Worm (Caenorhabditis elegans) whole organism, L4 larva: ENCODE data around the gene C47E8.3.

Source experiments
- D1046.2 ChIP-seq: fragments of 200-800 bp; sonication (Bioruptor generic); IDR thresholded peaks from 2 replicates; pipeline ENCODE4 v1.3.6; 2022; ENCODE audit warnings: missing genetic modification characterization, missing compliant biosample characterization
- F26F4.8 ChIP-seq: fragments of 200-800 bp; sonication (Bioruptor generic); conservative IDR thresholded peaks from 2 replicates; pipeline ENCODE4 v1.3.6; 2022; ENCODE audit warnings: missing genetic modification characterization, missing compliant biosample characterization
- F44E2.7 ChIP-seq: fragments of 200-800 bp; sonication (Bioruptor generic); IDR thresholded peaks from 2 replicates; pipeline ENCODE4 v2.1.2; 2022; ENCODE audit warnings: missing genetic modification characterization, missing compliant biosample characterization
- T20F7.1 ChIP-seq: fragments of 200-800 bp; sonication (Bioruptor generic); optimal IDR thresholded peaks from 2 replicates; lab custom pipeline; 2018; ENCODE audit warnings: mild to moderate bottlenecking, missing genetic modification characterization, missing compliant biosample characterization
- T26A8.4 ChIP-seq: fragments of 200-800 bp; sonication (Bioruptor generic); IDR thresholded peaks from 2 replicates; pipeline ENCODE4 v1.3.6; 2022; ENCODE audit warnings: missing genetic modification characterization, missing compliant biosample characterization
- Y105C5A.15 ChIP-seq: fragments of 200-800 bp; sonication (Bioruptor generic); IDR thresholded peaks from 2 replicates; pipeline ENCODE4 v1.3.6; 2022; ENCODE audit warnings: missing genetic modification characterization, missing compliant biosample characterization
- Y48G9A.11 ChIP-seq: fragments of 200-800 bp; sonication (Bioruptor generic); IDR thresholded peaks from 2 replicates; pipeline ENCODE4 v1.3.6; 2022; ENCODE audit warnings: missing genetic modification reagents, missing genetic modification characterization, missing compliant biosample characterization
- ZK337.2 ChIP-seq: fragments of 200-800 bp; sonication (Bioruptor generic); IDR thresholded peaks from 2 replicates; pipeline ENCODE4 v1.3.6; 2022; ENCODE audit warnings: missing genetic modification reagents, missing genetic modification characterization, missing compliant biosample characterization
- ama-1 ChIP-seq: fragments of 150-350 bp; optimal IDR thresholded peaks from 2 replicates; lab custom pipeline; 2014; ENCODE audit warnings: inconsistent platforms, mixed read lengths
- arid-1 ChIP-seq: fragments of 200-800 bp; sonication (Bioruptor generic); conservative IDR thresholded peaks from 2 replicates; pipeline ENCODE4 v1.3.6; 2022; ENCODE audit warnings: missing genetic modification reagents, missing genetic modification characterization, missing compliant biosample characterization
- ceh-20 ChIP-seq: fragments of 200-800 bp; sonication (Bioruptor generic); IDR thresholded peaks from 2 replicates; pipeline ENCODE4 v1.3.6; 2022; ENCODE audit warnings: missing genetic modification reagents, missing genetic modification characterization, missing compliant biosample characterization
- ceh-28 ChIP-seq: fragments of 150-350 bp; optimal IDR thresholded peaks from 2 replicates; lab custom pipeline; 2014; ENCODE audit warnings: missing biosample characterization, missing genetic modification reagents, missing genetic modification characterization
- ceh-44 ChIP-seq: fragments of 200-800 bp; sonication (Bioruptor generic); IDR thresholded peaks from 2 replicates; pipeline ENCODE4 v1.3.6; 2022; ENCODE audit warnings: missing genetic modification reagents, missing genetic modification characterization, missing compliant biosample characterization
- cey-2 ChIP-seq: sonication (generic microtip); optimal IDR thresholded peaks from 3 replicates; lab custom pipeline; 2017; ENCODE audit warnings: missing genetic modification characterization, mild to moderate bottlenecking, missing compliant biosample characterization, antibody characterized with exemption, borderline replicate concordance; ENCODE audit not compliant: insufficient read depth
- ctbp-1 ChIP-seq: fragments of 200-800 bp; sonication (Bioruptor generic); IDR thresholded peaks from 2 replicates; pipeline ENCODE4 v1.3.6; 2022; ENCODE audit warnings: missing genetic modification reagents, missing genetic modification characterization, missing compliant biosample characterization
- daf-8 ChIP-seq: fragments of 200-800 bp; sonication (Bioruptor generic); IDR thresholded peaks from 2 replicates; pipeline ENCODE4 v1.3.6; 2022; ENCODE audit warnings: missing genetic modification characterization, missing compliant biosample characterization
- dmd-8 ChIP-seq: fragments of 200-800 bp; sonication (Bioruptor generic); IDR thresholded peaks from 2 replicates; pipeline ENCODE4 v1.3.6; 2022; ENCODE audit warnings: missing genetic modification characterization, missing compliant biosample characterization
- dpl-1 ChIP-seq: fragments of 150-350 bp; optimal IDR thresholded peaks from 2 replicates; lab custom pipeline; 2014; ENCODE audit warnings: missing biosample characterization, missing genetic modification reagents, missing genetic modification characterization
- fos-1 ChIP-seq: fragments of 150-350 bp; optimal IDR thresholded peaks from 2 replicates; lab custom pipeline; 2014; ENCODE audit warnings: missing biosample characterization, missing genetic modification characterization
- hmg-1.1 ChIP-seq: fragments of 200-800 bp; sonication (Bioruptor generic); IDR thresholded peaks from 2 replicates; pipeline ENCODE4 v1.3.6; 2022; ENCODE audit warnings: missing genetic modification reagents, missing genetic modification characterization, missing compliant biosample characterization
- jun-1 ChIP-seq: fragments of 150-350 bp; optimal IDR thresholded peaks from 2 replicates; lab custom pipeline; 2014; ENCODE audit warnings: missing biosample characterization, missing genetic modification reagents, missing genetic modification characterization
- lim-7 ChIP-seq: fragments of 200-800 bp; sonication (Bioruptor generic); IDR thresholded peaks from 2 replicates; pipeline ENCODE4 v1.3.6; 2022; ENCODE audit warnings: missing genetic modification characterization, missing compliant biosample characterization
- lin-1 ChIP-seq: fragments of 200-800 bp; sonication (Bioruptor generic); IDR thresholded peaks from 2 replicates; pipeline ENCODE4 v1.3.6; 2022; ENCODE audit warnings: missing genetic modification reagents, missing genetic modification characterization, missing compliant biosample characterization
- lin-13 ChIP-seq: fragments of 150-350 bp; optimal IDR thresholded peaks from 2 replicates; lab custom pipeline; 2014; ENCODE audit warnings: missing biosample characterization, missing genetic modification reagents, missing genetic modification characterization
- lir-3 ChIP-seq: sonication (generic microtip); optimal IDR thresholded peaks from 2 replicates; lab custom pipeline; 2016; ENCODE audit warnings: mild to moderate bottlenecking, missing genetic modification characterization, missing compliant biosample characterization
- madf-5 ChIP-seq, 2 experiments: fragments of 200-800 bp; sonication (Bioruptor generic); IDR thresholded peaks; 2 replicates each; pipeline ENCODE4 v1.3.6; 2022; ENCODE audit warnings: missing compliant biosample characterization in 2 of 2, missing genetic modification characterization in 2 of 2
- madf-9 ChIP-seq: fragments of 200-800 bp; sonication (Bioruptor generic); conservative IDR thresholded peaks from 2 replicates; pipeline ENCODE4 v1.3.6; 2022; ENCODE audit warnings: missing genetic modification reagents, missing genetic modification characterization, missing compliant biosample characterization
- mdt-29 ChIP-seq: fragments of 200-800 bp; sonication (Bioruptor generic); IDR thresholded peaks from 2 replicates; pipeline ENCODE4 v1.3.6; 2022; ENCODE audit warnings: missing genetic modification reagents, missing genetic modification characterization, missing compliant biosample characterization
- mep-1 ChIP-seq: fragments of 150-350 bp; sonication (generic microtip); optimal IDR thresholded peaks from 3 replicates; lab custom pipeline; 2014; ENCODE audit warnings: missing biosample characterization, missing genetic modification characterization
- nhr-10 ChIP-seq: fragments of 150-350 bp; optimal IDR thresholded peaks from 2 replicates; lab custom pipeline; 2014; ENCODE audit warnings: missing biosample characterization, missing genetic modification characterization
- nhr-102 ChIP-seq: sonication (generic microtip); optimal IDR thresholded peaks from 2 replicates; lab custom pipeline; 2016; ENCODE audit warnings: mild to moderate bottlenecking, missing genetic modification characterization, moderate library complexity, missing compliant biosample characterization
- nhr-111 ChIP-seq: fragments of 200-800 bp; sonication (Bioruptor generic); optimal IDR thresholded peaks from 2 replicates; lab custom pipeline; 2018; ENCODE audit warnings: mild to moderate bottlenecking, missing genetic modification characterization, missing compliant biosample characterization
- php-3 ChIP-seq: fragments of 200-800 bp; sonication (Bioruptor generic); IDR thresholded peaks from 2 replicates; pipeline ENCODE4 v1.3.6; 2022; ENCODE audit warnings: missing genetic modification reagents, missing genetic modification characterization, missing compliant biosample characterization
- rbr-2 ChIP-seq: sonication (generic microtip); optimal IDR thresholded peaks from 2 replicates; lab custom pipeline; 2016; ENCODE audit warnings: missing genotype, missing genetic modification characterization, missing compliant biosample characterization
- skn-1 ChIP-seq: fragments of 150-350 bp; optimal IDR thresholded peaks from 2 replicates; lab custom pipeline; 2014; ENCODE audit warnings: missing biosample characterization, missing genetic modification characterization
- snpc-1.2 ChIP-seq: fragments of 200-800 bp; sonication (Bioruptor generic); IDR thresholded peaks from 2 replicates; pipeline ENCODE4 v1.3.6; 2022; ENCODE audit warnings: missing genetic modification reagents, missing genetic modification characterization, missing compliant biosample characterization
- spr-1 ChIP-seq: sonication (generic microtip); optimal IDR thresholded peaks from 2 replicates; lab custom pipeline; 2016; ENCODE audit warnings: mild to moderate bottlenecking, missing genetic modification characterization, missing compliant biosample characterization
- spr-3 ChIP-seq: fragments of 200-800 bp; sonication (Bioruptor generic); optimal IDR thresholded peaks from 2 replicates; lab custom pipeline; 2018; ENCODE audit warnings: mild to moderate bottlenecking, missing genetic modification characterization, missing compliant biosample characterization
- unc-39 ChIP-seq: sonication (generic microtip); optimal IDR thresholded peaks from 2 replicates; lab custom pipeline; 2017; ENCODE audit warnings: missing biosample characterization, missing genetic modification characterization
- unc-62 ChIP-seq, 3 experiments: fragments of 150-350 bp in 1 of 3; sonication (generic microtip); optimal IDR thresholded peaks in 2 of 3; peaks in 1 of 3; 1 replicate in 1 of 3; 2 replicates in 2 of 3; lab custom pipeline; 2014 to 2017; ENCODE audit warnings: missing biosample characterization in 3 of 3, missing genetic modification characterization in 3 of 3, missing genetic modification reagents in 3 of 3, missing genotype in 1 of 3
- zip-11 ChIP-seq: fragments of 200-800 bp; sonication (Bioruptor generic); IDR thresholded peaks from 2 replicates; pipeline ENCODE4 v1.3.6; 2022; ENCODE audit warnings: missing genetic modification characterization, missing compliant biosample characterization
- ztf-7 ChIP-seq: fragments of 150-350 bp; optimal IDR thresholded peaks from 2 replicates; lab custom pipeline; 2014; ENCODE audit warnings: missing biosample characterization, missing genetic modification characterization

The C47E8.3 gene

DNA sequence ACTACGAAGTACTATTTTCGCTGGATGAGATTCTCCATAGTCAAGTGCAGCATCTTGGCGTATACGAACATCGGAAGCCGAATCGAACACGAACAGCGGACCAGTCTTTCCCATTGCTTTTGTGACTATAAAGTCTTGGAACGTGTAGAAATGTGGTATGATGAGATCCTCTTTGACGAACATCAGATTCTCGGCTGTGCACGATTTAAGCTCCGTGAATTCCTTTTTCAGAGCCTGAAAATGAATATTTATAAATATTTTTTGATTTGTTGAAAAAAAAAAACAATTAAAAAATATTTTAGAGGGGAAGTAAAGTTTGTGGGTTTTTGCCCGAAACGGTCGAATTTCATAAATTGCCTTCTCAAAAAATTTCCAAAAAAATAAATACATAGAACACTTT is 3.8 kb downstream of the C47E8.3 start:
- TF ChIP-seq fos-1 (tag; lab: Kevin White, UChicago) (no peak), arid-1 (GFP tag; lab: Robert Waterston, UW) (no peak), madf-5 (GFP tag; IDR thresholded peaks at IDR 0.05; lab: Robert Waterston, UW) (no peak), nhr-102 (tag; lab: Kevin White, UChicago) (no peak), T26A8.4 (GFP tag; lab: Robert Waterston, UW) (no peak), ceh-28 (no peak), daf-8 (GFP tag; lab: Robert Waterston, UW) (no peak), ctbp-1 (GFP tag; lab: Robert Waterston, UW) (no peak), snpc-1.2 (no peak), hmg-1.1 (GFP tag; lab: Robert Waterston, UW) (no peak), rbr-2 (tag; lab: Kevin White, UChicago) (no peak)

DNA sequence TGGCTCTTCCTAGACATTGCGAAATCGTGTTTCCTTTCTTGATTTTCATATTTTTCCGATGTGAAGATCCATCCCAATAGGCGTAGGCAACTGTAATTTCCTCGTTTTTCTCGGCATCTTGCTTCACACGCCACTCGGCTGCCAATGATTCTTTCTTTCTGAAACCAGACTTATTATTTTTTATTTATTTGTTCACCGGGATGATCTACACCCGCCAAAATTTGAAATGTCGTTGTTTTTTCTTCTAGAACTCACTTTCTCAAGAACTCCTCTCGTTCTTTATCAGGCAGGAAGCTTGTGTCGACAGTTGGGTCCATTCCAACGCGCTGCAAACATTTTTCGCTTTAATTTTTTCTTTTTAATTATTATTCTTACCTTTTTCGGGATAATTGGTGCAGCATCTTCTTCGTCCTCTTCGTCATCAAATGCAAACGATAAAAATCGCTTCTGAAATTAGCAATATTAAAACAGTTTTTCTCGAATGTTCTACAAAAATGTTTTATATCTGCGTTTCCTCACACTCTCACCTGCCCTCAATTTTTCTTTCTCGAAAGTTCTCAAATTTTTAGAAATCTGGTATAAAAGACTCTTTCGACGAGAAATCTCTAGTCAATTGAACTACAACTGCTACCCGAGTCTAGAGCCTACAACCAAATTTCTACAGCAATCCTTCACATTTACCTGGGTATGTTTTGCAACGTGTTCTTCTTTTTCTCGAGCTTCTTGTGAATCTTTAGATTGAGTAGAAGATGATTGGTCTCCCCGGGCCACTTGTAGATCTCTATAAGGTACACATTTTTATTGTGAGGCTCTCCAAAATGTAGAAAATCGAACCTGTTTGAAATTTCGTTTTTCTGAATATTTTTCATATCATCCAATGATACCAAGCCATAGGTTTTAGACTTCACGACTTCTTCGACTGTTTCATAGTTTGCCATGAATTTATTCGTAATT is 4.5 kb downstream of the C47E8.3 start, which contains the start of gene hsp-90:
Gene hsp-90 (plus strand): TSS at position 560 of the 954 bp plus-strand sequence.
- TF ChIP-seq mdt-29 (GFP tag; lab: Robert Waterston, UW) (0 out of 2 replicates have a peak, but pooled peaks have one; percentile 9), lim-7 (0 out of 2 replicates have a peak, but pooled peaks have one; percentile 22), F44E2.7 (GFP tag; lab: Robert Waterston, UW) (no peak), hmg-1.1 (GFP tag; lab: Robert Waterston, UW) (no peak), ama-1 (lab: Kevin White, UChicago) (peak; percentile 54), skn-1 (tag; lab: Kevin White, UChicago) (no peak)

DNA sequence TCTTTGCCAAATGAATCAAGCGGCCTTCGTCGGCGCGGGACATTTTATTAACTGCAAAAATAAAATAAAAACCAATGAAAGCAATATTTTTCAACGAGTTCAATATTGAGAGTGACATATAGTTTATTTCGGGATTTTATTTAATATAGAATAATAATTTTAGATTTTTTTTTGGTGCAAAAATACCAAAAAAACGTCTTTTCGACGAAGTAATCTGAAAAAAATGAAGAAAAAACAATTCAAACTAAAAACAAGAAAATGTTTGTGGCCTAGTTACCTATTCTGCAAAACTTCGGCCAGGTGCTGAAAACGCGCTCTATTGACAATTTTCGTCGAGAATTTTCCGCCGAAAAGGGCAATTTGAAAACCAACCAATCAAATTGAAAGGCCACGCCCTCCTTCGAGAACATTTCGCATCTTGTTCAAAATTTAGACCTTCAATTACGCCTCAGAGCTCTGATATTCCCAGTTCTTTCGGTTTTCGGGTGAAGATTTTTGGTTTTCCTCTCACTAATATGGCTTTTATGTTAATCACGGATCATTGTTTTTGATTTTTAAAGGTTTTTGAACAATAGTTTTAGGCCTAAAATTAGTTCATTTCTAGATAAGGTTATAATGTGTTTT is 5.4 kb downstream of the C47E8.3 start, which contains the start of gene C47E8.4:
Gene C47E8.4 (minus strand): TSS at position 51 of the 624 bp plus-strand sequence.
- TF ChIP-seq T20F7.1 (GFP tag; lab: Kevin White, UChicago) (peak; percentile 91), Y48G9A.11 (peak; percentile 92), mep-1 (tag; lab: Kevin White, UChicago) (peak; percentile 98), ZK337.2 (GFP tag; lab: Robert Waterston, UW) (peak; percentile 95), ceh-28 (no peak), D1046.2 (GFP tag; lab: Robert Waterston, UW) (peak; percentile 83; the same call in 1 of the 2 replicates), ceh-20 (GFP tag; lab: Robert Waterston, UW) (peak; percentile 98), jun-1 (tag; lab: Kevin White, UChicago) (peak; percentile 89), unc-62 (GFP tag; optimal IDR thresholded peaks at IDR 0.05 in 1 of 2; lab: Kevin White, UChicago) (peak; percentile 56 to 99), unc-62 (tag; optimal IDR thresholded peaks at IDR 0.05; lab: Kevin White, UChicago) (no peak), lin-13 (GFP tag; lab: Kevin White, UChicago) (peak; percentile 97), ztf-7 (tag; lab: Kevin White, UChicago) (peak; percentile 59), unc-39 (tag; lab: Kevin White, UChicago) (no peak), spr-1 (peak; percentile 93), T26A8.4 (GFP tag; lab: Robert Waterston, UW) (peak; percentile 97), nhr-111 (peak; percentile 54), lin-1 (GFP tag; lab: Robert Waterston, UW) (peak; percentile 89), F26F4.8 (GFP tag; lab: Robert Waterston, UW) (no peak), madf-9 (GFP tag; lab: Robert Waterston, UW) (peak; percentile 89), ceh-44 (GFP tag; lab: Robert Waterston, UW) (peak; percentile 72; the same call in 1 of the 2 replicates), spr-3 (GFP tag; lab: Kevin White, UChicago) (peak; percentile 85), zip-11 (GFP tag; lab: Robert Waterston, UW) (0 out of 2 replicates have a peak, but pooled peaks have one; percentile 31), lir-3 (tag; lab: Kevin White, UChicago) (peak; percentile 77), ctbp-1 (GFP tag; lab: Robert Waterston, UW) (peak; percentile 97), nhr-10 (peak; percentile 82), Y105C5A.15 (GFP tag; lab: Robert Waterston, UW) (no peak), dpl-1 (GFP tag; lab: Kevin White, UChicago) (peak; percentile 92), php-3 (GFP tag; lab: Robert Waterston, UW) (peak; percentile 89), dmd-8 (no peak), cey-2 (tag; lab: Kevin White, UChicago) (no peak), skn-1 (tag; lab: Kevin White, UChicago) (no peak), rbr-2 (tag; lab: Kevin White, UChicago) (peak; percentile 98)
